Worm (Caenorhabditis elegans): ENCODE data around the gene lips-1.

Gene lips-1

DNA sequence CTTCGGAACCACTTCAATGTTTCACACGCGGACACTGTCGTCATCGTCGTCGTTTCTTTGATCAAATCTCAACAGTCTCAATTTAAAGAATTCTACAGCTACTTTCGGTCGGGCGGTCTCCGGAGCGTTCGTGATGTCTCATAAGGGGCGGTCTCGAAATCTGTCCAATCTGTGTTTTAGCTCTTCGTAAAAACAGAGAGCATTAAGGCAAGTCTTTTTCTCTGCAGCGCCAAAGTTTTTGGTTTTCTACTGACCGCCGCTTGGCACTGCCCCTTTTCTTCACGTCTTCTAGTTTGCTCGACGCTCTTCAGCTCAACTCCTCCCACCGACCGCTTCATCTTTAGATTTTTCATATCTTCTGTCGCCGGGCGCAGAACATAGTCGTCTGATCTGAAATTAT, at the start of gene lips-1:
Gene lips-1, plus strand, starts transcription at position 301 of the 400 bp plus-strand sequence.
- TF ChIP-seq lin-11 (tag; optimal IDR thresholded peaks at IDR 0.05) (no peak), syd-9 (tag; optimal IDR thresholded peaks at IDR 0.05) (no peak), dmd-4 (tag; optimal IDR thresholded peaks at IDR 0.05; ENCODE audit: borderline replicate concordance) (no peak), ceh-2 (tag; optimal IDR thresholded peaks at IDR 0.05) (no peak), C38D4.7 (GFP tag; optimal IDR thresholded peaks at IDR 0.05) (no peak)

DNA sequence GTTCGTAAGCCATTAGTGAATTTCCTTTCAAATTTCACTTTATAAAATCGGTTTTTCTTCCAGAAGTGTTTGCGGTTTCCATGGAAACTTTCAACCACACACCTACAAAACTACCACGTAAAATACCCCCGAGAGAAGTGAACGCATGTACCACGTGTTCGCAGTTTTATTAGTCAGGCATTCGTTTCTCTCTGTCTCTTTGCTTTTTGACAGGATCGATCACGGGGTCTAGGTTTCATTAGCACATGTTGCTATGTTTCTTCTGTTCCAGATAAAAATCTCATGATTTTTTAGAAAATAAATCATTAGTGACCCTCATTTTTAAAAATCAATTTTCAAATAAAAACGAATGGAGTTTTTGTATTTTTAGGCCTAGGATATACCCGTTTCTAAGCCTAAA, 48.1 kb upstream of the lips-1 start:
- TF ChIP-seq hlh-30 (tag; optimal IDR thresholded peaks at IDR 0.05; ENCODE audit: insufficient read depth) (peak; percentile 13), ceh-6 (GFP tag; optimal IDR thresholded peaks at IDR 0.05) (no peak), sox-2 (GFP tag; IDR thresholded peaks at IDR 0.05) (no peak)

DNA sequence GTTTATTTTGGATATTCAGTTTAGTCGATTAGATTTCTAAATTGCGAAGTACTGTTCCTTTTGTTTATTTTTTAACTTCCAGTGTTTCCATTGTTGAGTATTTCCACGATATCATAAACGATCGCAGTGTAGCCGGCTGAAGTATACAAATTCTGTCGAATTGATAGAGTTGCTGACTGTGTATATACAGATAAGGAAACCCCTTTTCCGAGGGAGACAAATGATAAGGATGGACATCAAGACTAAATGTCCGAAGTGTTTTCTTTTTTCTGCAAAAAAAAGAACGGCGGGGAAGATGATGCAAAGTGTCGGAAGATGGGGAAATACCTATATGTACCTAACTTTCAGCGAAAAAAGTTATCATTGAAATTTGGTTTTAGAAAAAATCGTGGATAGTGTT, 46.0 kb upstream of the lips-1 start:
- TF ChIP-seq elt-2 (tag; optimal IDR thresholded peaks at IDR 0.05) (peak; percentile 38), Y22D7AL.16 (tag; optimal IDR thresholded peaks at IDR 0.05) (no peak)

DNA sequence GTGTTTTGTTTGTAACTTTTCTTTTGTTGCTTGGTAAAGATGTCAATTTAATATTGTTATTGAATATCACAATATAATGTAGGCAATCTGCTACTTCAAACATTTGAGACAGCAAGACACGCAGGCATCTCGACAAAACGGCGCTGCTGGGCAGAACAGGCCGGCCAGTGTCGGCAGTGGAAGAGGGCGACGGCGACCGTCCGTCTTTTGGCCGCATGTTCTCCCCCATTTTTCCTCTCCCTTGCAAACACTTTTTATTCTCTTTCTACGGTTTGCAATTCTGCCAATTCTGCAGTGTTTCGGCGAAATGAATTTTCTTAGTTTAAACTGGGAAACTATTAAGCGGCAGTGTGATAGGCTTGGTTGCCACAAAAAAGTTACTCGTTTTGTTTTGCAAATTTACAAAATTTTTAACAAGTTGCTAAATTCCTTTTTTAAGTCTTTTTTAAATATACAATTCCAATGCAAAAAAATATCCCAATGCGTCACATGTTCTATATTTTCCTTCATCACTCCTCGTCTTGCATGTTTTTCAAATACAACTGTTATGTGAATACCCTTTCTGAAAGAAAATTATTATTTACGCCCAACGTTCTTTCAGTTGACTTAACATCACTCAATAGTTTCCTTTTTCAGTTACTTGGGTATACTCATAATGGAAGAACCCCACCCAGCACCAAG, 43.2 kb upstream of the lips-1 start, which contains the start of gene T18D3.6:
Gene T18D3.6, plus strand, starts transcription at position 631 of the 681 bp plus-strand sequence.
- TF ChIP-seq pag-3 (tag; optimal IDR thresholded peaks at IDR 0.05; ENCODE audit: borderline replicate concordance), result no peak
- 0 out of 2 replicates have a peak, but pooled peaks have one; percentile 14 for TF ChIP-seq ceh-45 (GFP tag; IDR thresholded peaks at IDR 0.05)

DNA sequence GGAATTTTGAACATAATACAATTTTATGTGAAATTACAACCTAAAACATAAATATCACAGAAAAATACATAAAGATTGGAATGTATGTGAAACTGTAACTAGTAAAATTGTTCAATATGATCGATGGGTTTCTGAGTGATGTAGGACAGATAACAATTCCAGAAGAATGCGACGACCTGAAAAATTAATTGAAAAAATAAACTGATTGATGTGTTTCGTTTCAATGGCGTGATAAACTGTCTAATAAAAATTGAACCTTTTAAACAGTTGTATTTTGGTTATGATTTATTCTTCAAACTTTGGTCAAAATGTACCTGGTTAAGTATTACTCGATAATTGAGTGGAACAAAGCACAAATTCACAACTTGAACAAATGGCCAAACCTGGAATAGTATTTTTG, 41.3 kb upstream of the lips-1 start:
- TF ChIP-seq sox-2 (GFP tag; IDR thresholded peaks at IDR 0.05) (no peak), lim-6 (tag; optimal IDR thresholded peaks at IDR 0.05) (no peak), unc-55 (GFP tag; optimal IDR thresholded peaks at IDR 0.05) (no peak), hlh-6 (tag; optimal IDR thresholded peaks at IDR 0.05) (no peak), pqm-1 (tag; optimal IDR thresholded peaks at IDR 0.05) (no peak), K02D7.2 (tag; optimal IDR thresholded peaks at IDR 0.05) (no peak), Y22D7AL.16 (tag; optimal IDR thresholded peaks at IDR 0.05) (no peak), ceh-30 (tag; optimal IDR thresholded peaks at IDR 0.05) (no peak), zip-5 (tag; optimal IDR thresholded peaks at IDR 0.05) (no peak), hlh-8 (tag; optimal IDR thresholded peaks at IDR 0.05) (no peak)

DNA sequence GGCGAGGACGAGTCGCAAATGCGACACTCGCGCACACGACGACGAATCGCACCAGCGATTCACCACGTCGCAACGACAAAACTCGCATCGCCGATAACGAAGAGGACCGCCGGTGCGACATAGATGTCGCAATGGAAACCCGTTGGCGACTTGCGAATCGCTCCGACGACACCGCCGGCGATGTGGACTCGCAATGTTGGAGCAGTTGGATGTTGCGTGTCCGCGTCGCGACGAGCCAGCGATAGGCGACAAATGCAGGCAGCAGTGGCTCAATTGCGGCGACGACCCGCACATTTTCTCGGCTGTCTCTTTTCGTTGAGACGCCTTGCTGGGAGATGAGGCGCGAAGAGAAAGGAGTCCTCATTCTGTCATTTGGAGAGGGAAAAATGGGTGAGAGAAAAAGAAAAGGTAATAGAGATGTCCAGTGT, 40.4 kb upstream of the lips-1 start:
- TF ChIP-seq fax-1 (tag; optimal IDR thresholded peaks at IDR 0.05) (no peak), tbx-2 (tag; optimal IDR thresholded peaks at IDR 0.05) (peak; percentile 82), ceh-19 (GFP tag; optimal IDR thresholded peaks at IDR 0.05) (peak; percentile 26), ceh-34 (tag; optimal IDR thresholded peaks at IDR 0.05) (peak; percentile 44), ref-2 (tag; optimal IDR thresholded peaks at IDR 0.05) (peak; percentile 80), dve-1 (tag; optimal IDR thresholded peaks at IDR 0.05) (peak; percentile 39), gmeb-2 (tag; optimal IDR thresholded peaks at IDR 0.05) (peak; percentile 30), pat-9 (tag; optimal IDR thresholded peaks at IDR 0.05) (no peak), ceh-18 (tag; optimal IDR thresholded peaks at IDR 0.05) (peak; percentile 57), ets-4 (tag; optimal IDR thresholded peaks at IDR 0.05) (peak; percentile 19), C08G9.2 (tag; optimal IDR thresholded peaks at IDR 0.05) (peak; percentile 8), che-1 (tag; optimal IDR thresholded peaks at IDR 0.05) (peak; percentile 11), rnt-1 (tag; optimal IDR thresholded peaks at IDR 0.05) (peak; percentile 54), unc-55 (GFP tag; optimal IDR thresholded peaks at IDR 0.05) (peak; percentile 44), sdc-2 (tag; optimal IDR thresholded peaks at IDR 0.05) (peak; percentile 80), elt-2 (tag; optimal IDR thresholded peaks at IDR 0.05) (peak; percentile 34), lim-6 (tag; optimal IDR thresholded peaks at IDR 0.05) (peak; percentile 42), ceh-31 (tag; optimal IDR thresholded peaks at IDR 0.05) (peak; percentile 63), pag-3 (tag; optimal IDR thresholded peaks at IDR 0.05; ENCODE audit: borderline replicate concordance) (no peak), unc-42 (tag; optimal IDR thresholded peaks at IDR 0.05) (peak; percentile 44), K09A11.1 (tag; optimal IDR thresholded peaks at IDR 0.05; ENCODE audit: insufficient read depth) (no peak), madf-2 (tag; optimal IDR thresholded peaks at IDR 0.05) (peak; percentile 99), ahr-1 (tag; optimal IDR thresholded peaks at IDR 0.05) (no peak), ceh-14 (tag; optimal IDR thresholded peaks at IDR 0.05) (peak; percentile 59), mec-3 (tag; optimal IDR thresholded peaks at IDR 0.05; ENCODE audit: borderline replicate concordance) (no peak), hlh-6 (tag; optimal IDR thresholded peaks at IDR 0.05) (peak; percentile 59)

Data from whole organism, late embryonic.